Fruit fly (Drosophila melanogaster): Measurements from ENCODE around the gene Phae1.

Gene Phae1

DNA sequence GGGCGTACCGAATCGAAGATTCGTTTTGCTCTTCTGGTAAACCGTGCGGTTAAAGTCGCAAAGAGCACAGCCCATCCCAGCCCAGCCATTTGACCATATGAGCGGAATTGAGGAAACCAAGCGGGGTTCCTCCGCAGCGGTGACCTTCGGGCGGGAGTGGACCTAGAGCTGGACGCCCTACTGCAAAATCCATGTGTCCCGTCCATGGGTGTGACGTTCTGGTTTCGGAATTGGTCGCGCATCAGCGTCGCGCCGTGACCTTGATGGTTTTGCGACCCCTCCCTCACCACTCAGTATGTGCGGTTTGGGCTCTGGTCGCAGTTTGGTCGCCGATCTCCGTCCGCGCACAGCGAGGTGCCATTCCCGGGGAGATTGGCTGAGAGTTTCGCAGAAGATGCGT lies 16.5 kb upstream of the Phae1 start:
- no peak for TF ChIP-seq noc (tag; optimal IDR thresholded peaks at IDR 0.05)

DNA sequence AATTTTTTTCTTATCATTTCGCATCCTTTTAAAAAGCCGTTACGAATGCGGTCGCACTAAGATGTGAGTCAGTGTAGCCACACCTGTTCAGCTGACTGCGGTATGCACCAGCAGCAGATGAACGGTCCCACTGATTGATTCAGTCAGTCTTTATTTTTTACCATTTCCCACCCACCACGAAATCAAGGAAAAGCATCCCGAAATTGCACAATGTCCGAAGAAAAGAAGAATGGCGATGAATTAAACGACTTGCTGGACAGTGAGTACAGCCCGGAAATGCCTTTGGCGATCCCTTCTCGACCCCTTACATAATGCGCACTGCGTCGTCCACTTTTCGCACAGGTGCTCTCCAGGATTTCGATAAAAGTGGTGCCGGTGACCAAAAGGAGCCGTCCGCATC lies 15.6 kb upstream of the Phae1 start:
- TF ChIP-seq noc (tag; optimal IDR thresholded peaks at IDR 0.05) = no peak

DNA sequence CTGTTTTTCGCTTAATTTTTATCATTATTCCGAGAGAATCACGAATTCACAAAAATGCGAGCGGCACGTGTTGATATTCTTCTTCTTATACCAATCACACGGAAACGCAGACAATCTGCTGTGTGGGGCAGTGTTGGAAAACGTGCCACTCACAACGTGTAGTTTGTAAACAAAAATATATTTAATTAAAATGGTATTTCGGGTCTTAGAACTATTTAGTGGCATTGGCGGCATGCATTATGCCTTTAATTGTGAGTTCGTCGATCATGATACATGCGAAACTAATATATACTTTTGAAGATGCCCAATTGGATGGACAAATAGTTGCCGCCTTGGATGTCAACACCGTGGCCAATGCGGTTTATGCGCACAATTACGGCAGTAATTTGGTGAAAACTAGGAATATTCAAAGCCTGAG lies 12.8 kb upstream of the Phae1 start, which contains the start of the genes CG6712 and Mt2:
Gene CG6712, minus strand, starts transcription at position 116 of the 418 bp plus-strand sequence.
Gene Mt2, plus strand, starts transcription at position 130 of the 418 bp plus-strand sequence.
- TF ChIP-seq noc (tag; optimal IDR thresholded peaks at IDR 0.05) = no peak

DNA sequence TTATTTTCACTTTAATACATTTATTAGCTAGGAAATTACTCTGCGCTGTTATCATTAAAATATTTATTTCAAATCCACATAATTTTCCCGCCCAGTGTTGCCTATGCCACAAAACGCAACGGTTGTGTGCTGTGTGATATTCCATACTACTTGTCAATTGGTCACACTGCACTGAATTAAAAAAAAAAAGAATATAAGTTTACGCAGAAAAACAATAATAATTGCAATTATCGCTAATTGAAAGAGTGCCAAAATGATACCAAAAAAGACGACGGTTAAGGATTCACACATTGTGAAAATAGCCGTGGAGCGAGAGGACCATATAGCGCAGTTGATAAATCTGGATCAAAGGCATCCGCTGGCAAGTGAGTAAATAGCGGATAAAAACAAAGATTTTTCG lies 11.5 kb upstream of the Phae1 start, which contains the start of gene Ced-12:
Gene Ced-12, plus strand, starts transcription at position 141 of the 400 bp plus-strand sequence.
- no peak for TF ChIP-seq noc (tag; optimal IDR thresholded peaks at IDR 0.05)

DNA sequence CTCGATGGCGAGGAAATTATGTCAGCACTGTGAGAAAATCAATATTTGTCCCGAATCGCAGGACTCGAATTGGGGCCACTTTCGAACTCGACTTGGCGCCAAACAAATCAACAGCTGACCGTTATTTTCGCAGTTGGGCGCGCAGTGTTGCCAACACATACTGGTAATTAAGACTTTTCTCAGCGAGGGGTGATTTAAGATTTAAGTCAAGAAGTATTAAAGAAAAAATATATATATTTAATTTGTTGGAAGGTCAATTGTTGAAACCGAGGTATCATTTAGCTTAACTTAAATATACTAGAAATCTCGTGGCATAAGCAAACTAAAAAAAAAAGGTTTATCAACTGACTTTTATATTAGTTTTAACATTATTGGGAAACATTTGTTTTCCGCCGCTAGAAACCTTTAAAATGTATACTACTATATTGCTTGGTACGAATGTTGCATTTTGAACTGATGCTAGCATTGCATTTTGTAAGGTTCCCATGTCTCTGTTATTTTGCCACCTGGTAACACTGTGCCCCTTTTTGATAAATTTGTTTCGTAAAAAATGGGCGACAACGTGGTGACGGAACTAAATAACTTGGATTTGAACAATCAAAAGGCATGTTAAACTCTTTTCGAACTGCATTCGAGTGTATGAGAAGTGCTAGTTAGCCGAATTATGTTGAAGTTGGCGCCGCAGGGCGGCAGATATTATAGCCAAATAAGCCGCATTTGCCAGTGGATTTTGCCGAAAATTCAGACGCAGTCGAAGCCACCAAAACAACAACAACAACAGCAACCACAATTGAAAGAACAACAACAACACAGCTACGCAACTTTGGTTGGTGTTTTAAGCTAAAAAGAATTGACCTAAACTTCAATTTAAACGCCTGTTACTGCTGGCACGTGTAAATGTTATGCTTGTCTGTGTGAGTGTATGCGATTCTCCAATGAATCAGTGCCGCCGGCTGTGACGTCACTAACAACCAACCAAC lies 5.7 kb upstream of the Phae1 start, which contains the start of the genes Patsas and ThrRS:
Gene Patsas, minus strand, starts transcription at position 55 of the 980 bp plus-strand sequence.
Gene ThrRS, plus strand, starts transcription at position 521 of the 980 bp plus-strand sequence.
- peak; percentile 71 for TF ChIP-seq noc (tag; optimal IDR thresholded peaks at IDR 0.05)

DNA sequence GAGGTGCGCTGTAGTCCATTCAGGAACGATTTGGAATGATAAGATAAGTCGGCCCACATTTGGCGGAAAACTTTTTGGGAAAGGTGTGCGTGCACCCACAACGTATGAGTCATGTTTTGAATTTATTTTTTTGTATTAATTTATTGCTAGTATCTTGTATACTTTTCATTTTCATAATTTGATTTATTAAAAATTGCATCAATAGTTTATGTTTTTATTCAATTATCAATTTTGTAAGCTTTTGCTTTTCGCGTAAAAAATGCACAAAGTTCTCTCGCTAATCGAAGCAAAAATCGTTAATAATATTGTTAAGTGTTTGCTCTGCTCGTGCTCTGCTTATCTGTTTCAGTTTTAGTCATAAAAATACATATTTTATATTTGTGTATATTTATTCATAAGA lies 2.1 kb upstream of the Phae1 start:
- no peak for TF ChIP-seq noc (tag; optimal IDR thresholded peaks at IDR 0.05)

DNA sequence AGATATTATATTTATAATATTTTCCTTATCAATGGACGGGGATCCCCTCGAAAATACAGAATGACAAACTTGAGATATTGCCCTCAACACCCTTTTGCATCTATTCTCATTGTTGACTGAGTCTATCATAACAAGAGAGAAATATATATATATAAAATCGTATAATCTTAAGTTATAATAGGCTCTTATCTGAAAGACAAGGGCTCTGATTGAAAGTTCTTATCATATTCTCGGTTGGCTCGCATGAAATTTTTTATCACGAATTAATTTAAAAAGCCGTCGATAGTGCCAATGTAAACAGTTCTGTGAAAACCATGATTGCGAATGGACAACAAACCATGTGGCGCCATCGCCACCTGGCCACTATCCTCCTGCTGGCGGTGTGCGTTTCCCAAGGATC lies 1.6 kb downstream of the Phae1 start, which contains the start of gene Phae2:
Gene Phae2, plus strand, starts transcription at position 301 of the 400 bp plus-strand sequence.
- TF ChIP-seq noc (tag; optimal IDR thresholded peaks at IDR 0.05) = no peak

DNA sequence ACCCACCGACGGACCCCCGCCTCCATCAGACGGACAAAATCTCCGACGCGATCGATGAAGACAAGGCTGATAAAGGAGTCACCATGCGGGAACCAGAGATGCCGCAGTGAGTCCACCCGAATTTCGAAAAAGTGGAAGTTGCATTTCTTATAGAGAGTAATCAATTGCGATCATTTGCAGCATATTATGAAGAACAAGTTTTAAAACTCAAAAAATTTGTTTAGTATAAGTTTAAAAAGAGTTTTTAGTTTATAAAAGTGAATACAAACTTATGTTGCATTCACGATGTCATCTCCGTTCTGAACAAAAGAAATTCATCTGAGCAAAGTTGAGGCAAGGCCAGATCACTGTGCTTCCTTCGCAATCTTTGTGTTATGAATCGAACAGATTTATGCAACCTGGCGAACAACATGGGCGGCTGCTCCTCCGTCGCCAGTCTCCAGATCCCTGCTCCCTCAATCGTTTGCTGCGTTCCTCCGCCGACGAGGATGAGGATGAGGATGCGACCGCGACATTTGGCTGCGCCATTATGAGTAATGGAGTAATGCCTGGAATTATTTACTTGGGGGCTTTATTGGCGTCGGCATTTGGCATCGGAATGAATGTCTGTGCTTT lies 3.8 kb downstream of the Phae1 start:
- no peak for TF ChIP-seq noc (tag; optimal IDR thresholded peaks at IDR 0.05)

DNA sequence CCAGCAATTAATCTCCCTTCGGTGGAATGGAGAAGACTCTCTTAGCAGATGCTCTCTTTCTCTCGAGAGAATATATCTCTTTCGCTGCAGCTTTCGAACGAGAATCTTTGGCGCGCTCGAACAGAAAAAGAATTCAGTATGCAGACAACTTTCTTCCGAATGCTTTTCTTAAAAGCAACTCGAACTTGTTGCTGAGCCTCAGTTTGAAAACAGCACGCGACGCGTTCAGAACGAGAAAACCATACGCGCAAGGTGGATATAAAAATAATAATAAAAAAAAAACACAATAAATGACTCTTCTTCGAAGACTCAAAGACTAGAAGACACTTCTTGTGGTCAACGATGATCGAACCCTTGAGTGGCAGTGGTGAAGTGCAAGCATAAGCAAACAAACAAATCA lies 4.9 kb downstream of the Phae1 start, which contains the start of gene CG17211:
Gene CG17211, plus strand, starts transcription at position 202 of the 400 bp plus-strand sequence.
- no peak for TF ChIP-seq noc (tag; optimal IDR thresholded peaks at IDR 0.05)

DNA sequence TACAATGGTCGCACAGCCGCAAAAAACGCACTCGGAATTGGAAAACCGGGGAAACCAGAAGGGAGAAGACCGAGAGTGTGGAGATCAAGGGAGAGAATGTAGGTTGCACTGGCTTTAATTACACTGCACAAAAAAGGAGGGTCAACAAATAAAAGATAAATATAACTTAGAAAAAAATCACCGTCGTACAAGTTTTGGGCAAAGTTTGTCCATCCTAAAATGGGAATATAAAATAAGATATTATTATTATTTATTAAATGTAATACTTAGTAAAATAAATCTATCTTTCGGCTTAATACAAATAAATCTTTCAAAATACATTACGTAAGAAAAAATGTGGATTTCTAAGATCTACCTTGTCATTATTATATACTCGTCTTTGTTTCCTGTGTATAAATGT lies 6.6 kb downstream of the Phae1 start:
- no peak for TF ChIP-seq noc (tag; optimal IDR thresholded peaks at IDR 0.05)

DNA sequence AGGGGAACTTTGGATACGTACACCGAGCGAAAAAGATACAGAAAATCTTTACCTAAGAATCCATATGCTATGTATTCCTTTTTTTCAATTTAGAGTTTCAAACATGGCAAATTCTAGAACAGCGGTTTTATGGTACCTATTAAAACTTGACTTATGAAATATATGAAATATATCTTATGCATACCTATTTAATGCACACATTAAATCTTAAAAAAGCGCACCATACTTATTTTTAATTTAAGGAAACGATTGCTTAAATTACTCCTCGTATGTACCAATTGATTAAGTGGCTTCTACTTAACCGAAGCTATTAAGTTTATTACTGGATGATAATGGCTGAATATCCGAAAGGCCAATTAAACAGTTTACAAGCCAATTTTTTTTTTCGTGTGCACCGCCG lies 10.8 kb downstream of the Phae1 start:
- no peak for TF ChIP-seq noc (tag; optimal IDR thresholded peaks at IDR 0.05)

DNA sequence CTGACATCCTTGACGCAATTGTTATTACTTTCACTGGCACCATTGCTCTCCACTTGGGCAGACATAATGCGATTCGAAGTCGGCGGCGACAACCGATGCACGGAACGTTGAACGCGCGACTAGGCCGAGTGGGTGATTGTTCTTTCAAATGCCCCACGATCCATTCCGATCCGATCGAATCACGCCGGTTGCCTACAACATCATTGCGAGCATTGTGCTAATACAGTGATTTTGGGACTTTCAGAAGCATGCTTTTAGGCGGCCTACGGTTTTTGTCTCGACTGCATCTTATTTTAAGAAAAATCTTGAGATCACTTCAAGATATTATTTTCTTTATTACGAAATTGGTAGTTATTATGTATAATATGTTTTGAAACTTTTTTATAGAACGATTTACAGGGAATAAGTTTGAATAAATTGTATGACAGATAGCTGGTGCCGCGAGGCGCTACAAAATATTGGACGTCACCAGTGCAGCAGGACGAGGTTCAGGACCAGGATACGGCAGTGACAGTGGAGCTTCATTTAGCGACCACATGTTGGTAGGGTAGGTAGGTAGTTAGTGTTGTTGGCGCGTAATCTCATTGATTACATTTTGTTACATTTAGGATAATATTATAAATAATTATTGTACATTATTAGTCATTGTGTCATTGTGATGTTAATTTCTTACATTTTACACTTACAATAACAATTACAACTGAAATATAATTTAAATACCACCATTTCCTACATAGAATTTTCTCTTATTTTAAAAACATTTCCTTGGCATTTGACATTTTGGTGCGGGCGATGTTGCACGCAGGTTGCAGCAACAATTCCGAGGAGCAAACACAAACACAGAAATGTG lies 24.3 kb downstream of the Phae1 start, which contains the start of gene rho-6:
Gene rho-6, minus strand, starts transcription at position 137 of the 850 bp plus-strand sequence.
- TF ChIP-seq noc (tag; optimal IDR thresholded peaks at IDR 0.05) = no peak

DNA sequence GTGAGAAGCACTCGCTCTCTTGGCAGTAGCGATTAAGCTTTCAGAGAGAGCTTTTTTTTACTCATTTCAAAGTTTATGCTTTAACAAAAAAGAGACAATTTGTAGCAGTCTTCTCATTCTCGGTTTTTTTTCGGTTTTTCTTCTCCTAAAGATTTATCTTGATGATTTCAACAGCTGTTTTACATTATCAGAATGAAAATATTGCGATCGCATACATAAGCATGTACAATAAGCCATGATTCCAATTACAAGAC lies 24.8 kb downstream of the Phae1 start:
- TF ChIP-seq noc (tag; optimal IDR thresholded peaks at IDR 0.05) = no peak

DNA sequence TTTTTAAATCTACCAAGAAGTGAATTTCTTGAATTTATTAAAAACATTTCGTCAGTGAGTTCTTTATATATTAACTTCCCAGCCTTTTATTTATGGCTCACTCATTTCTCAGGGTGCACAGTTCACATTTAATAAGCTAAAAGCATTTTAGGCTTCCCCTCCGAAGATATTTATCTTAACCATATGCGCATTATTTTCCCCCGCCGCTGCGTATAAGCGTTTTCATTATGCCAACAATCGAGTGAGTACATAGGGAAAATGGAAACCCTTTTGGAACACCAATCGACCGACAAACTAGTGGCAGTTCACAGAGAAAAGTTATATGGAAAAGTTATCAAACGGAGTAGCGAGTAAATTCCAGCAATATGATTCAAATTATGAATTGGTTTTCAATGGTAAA lies 28.5 kb downstream of the Phae1 start, which contains the start of gene Gr33a:
Gene Gr33a, plus strand, starts transcription at position 301 of the 400 bp plus-strand sequence.
- TF ChIP-seq noc (tag; optimal IDR thresholded peaks at IDR 0.05) = no peak

DNA sequence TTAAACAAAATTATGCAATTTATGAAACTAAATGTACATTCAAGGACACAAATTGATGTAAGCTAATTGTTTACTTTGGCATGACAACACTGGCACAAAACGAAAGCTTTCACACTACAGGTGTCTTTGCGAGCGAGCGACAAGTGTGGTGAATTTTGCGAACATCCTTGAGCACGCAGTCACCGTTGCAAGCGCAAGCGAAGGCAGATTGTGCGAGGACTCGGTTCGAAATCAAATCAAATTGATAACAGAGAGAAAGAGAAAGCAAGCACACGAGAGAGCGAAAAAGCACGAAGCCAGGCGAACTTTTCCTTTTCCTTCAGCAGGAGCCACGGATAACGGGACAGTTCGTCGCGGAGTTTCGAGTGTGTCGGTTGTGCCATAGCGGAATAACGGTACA lies 33.2 kb downstream of the Phae1 start, which contains the start of gene CG31760:
Gene CG31760, plus strand, starts transcription at position 342 of the 400 bp plus-strand sequence.
- TF ChIP-seq noc (tag; optimal IDR thresholded peaks at IDR 0.05) = no peak
